Worm (Caenorhabditis elegans) whole organism, young adult: ENCODE results near the gene cdka-1.

ENCODE experiments used
- B0019.2 ChIP-seq: fragments of 200-800 bp; sonication (Bioruptor generic); conservative IDR thresholded peaks from 2 replicates; pipeline ENCODE4 v1.3.6; 2022; ENCODE audit warnings: missing genetic modification reagents, missing genetic modification characterization, missing compliant biosample characterization
- B0035.1 ChIP-seq: sonication (generic microtip); optimal IDR thresholded peaks from 2 replicates; lab custom pipeline; 2016; ENCODE audit warnings: missing genetic modification characterization, mild to moderate bottlenecking, missing compliant biosample characterization, missing genotype, missing genetic modification reagents
- B0261.1 ChIP-seq: sonication (generic microtip); optimal IDR thresholded peaks from 2 replicates; lab custom pipeline; 2016; ENCODE audit warnings: mild to moderate bottlenecking, missing genetic modification characterization, moderate library complexity, missing compliant biosample characterization
- F22D6.2 ChIP-seq: sonication (generic microtip); optimal IDR thresholded peaks from 2 replicates; lab custom pipeline; 2016; ENCODE audit warnings: mild to moderate bottlenecking, missing genetic modification characterization, missing compliant biosample characterization
- F33H1.4 ChIP-seq: fragments of 200-800 bp; sonication (Bioruptor generic); IDR thresholded peaks from 2 replicates; pipeline ENCODE4 v1.3.6; 2022; ENCODE audit warnings: missing genetic modification reagents, missing genetic modification characterization, missing compliant biosample characterization
- F37B4.10 ChIP-seq: fragments of 200-800 bp; sonication (Bioruptor generic); IDR thresholded peaks from 2 replicates; pipeline ENCODE4 v1.3.6; 2022; ENCODE audit warnings: missing genetic modification characterization, missing compliant biosample characterization
- F55B11.4 ChIP-seq: sonication (generic microtip); optimal IDR thresholded peaks from 2 replicates; lab custom pipeline; 2016; ENCODE audit warnings: missing compliant biosample characterization, missing genetic modification characterization, borderline replicate concordance; ENCODE audit not compliant: insufficient read depth
- F57C9.4 ChIP-seq: sonication (generic microtip); optimal IDR thresholded peaks from 2 replicates; lab custom pipeline; 2017; ENCODE audit warnings: mild to moderate bottlenecking, missing genetic modification characterization, missing compliant biosample characterization
- K11D2.4 ChIP-seq: fragments of 200-800 bp; sonication (Bioruptor generic); IDR thresholded peaks from 2 replicates; pipeline ENCODE4 v1.3.6; 2022; ENCODE audit warnings: missing genetic modification reagents, missing genetic modification characterization, missing compliant biosample characterization
- T26A5.8 ChIP-seq: sonication (generic microtip); optimal IDR thresholded peaks from 2 replicates; lab custom pipeline; 2016; ENCODE audit warnings: missing genetic modification characterization, missing compliant biosample characterization
- Y53F4B.3 ChIP-seq: fragments of 200-800 bp; sonication (Bioruptor generic); IDR thresholded peaks from 2 replicates; pipeline ENCODE4 v1.3.6; 2022; ENCODE audit warnings: missing genetic modification reagents, missing genetic modification characterization, missing compliant biosample characterization
- Y53G8AR.9 ChIP-seq: fragments of 200-800 bp; sonication (Bioruptor generic); conservative IDR thresholded peaks from 2 replicates; pipeline ENCODE4 v1.3.6; 2022; ENCODE audit warnings: missing genetic modification reagents, missing genetic modification characterization, missing compliant biosample characterization
- Y67H2A.10 ChIP-seq: fragments of 200-800 bp; sonication (Bioruptor generic); conservative IDR thresholded peaks from 2 replicates; pipeline ENCODE4 v1.3.6; 2022; ENCODE audit warnings: missing genetic modification reagents, missing genetic modification characterization, missing compliant biosample characterization
- ama-1 ChIP-seq, 3 experiments: fragments of 150-350 bp in 1 of 3; sonication (generic microtip) in 2 of 3; optimal IDR thresholded peaks; 2 replicates each; lab custom pipeline; 2014 to 2018; ENCODE audit warnings: missing biosample characterization in 2 of 3, missing genetic modification characterization in 2 of 3, missing genetic modification reagents in 2 of 3
- attf-5 ChIP-seq: fragments of 200-800 bp; sonication (Bioruptor generic); optimal IDR thresholded peaks from 2 replicates; lab custom pipeline; 2018; ENCODE audit warnings: mild to moderate bottlenecking, missing genetic modification characterization, missing compliant biosample characterization
- attf-6 ChIP-seq: fragments of 200-800 bp; sonication (Bioruptor generic); IDR thresholded peaks from 2 replicates; pipeline ENCODE4 v1.3.6; 2022; ENCODE audit warnings: missing genetic modification reagents, missing genetic modification characterization, missing compliant biosample characterization
- bed-2 ChIP-seq: fragments of 200-800 bp; sonication (Bioruptor generic); IDR thresholded peaks from 2 replicates; pipeline ENCODE4 v1.3.6; 2022; ENCODE audit warnings: missing genetic modification reagents, missing genetic modification characterization, missing compliant biosample characterization
- ceh-100 ChIP-seq: fragments of 200-800 bp; sonication (Bioruptor generic); IDR thresholded peaks from 2 replicates; pipeline ENCODE4 v1.3.6; 2022; ENCODE audit warnings: missing genetic modification reagents, missing genetic modification characterization, missing compliant biosample characterization
- ceh-58 ChIP-seq: fragments of 200-800 bp; sonication (Bioruptor generic); IDR thresholded peaks from 2 replicates; pipeline ENCODE4 v1.3.6; 2022; ENCODE audit warnings: missing genetic modification characterization, missing compliant biosample characterization
- ceh-91 ChIP-seq: fragments of 200-800 bp; sonication (Bioruptor generic); IDR thresholded peaks from 2 replicates; pipeline ENCODE4 v1.3.6; 2022; ENCODE audit warnings: missing genetic modification reagents, missing genetic modification characterization, missing compliant biosample characterization
- die-1 ChIP-seq: sonication (generic microtip); optimal IDR thresholded peaks from 2 replicates; lab custom pipeline; 2016; ENCODE audit warnings: missing genotype, mild to moderate bottlenecking, missing genetic modification characterization, missing compliant biosample characterization
- egrh-3 ChIP-seq: fragments of 200-800 bp; sonication (Bioruptor generic); IDR thresholded peaks from 2 replicates; pipeline ENCODE4 v1.3.6; 2022; ENCODE audit warnings: missing genetic modification reagents, missing genetic modification characterization, missing compliant biosample characterization
- ekl-4 ChIP-seq: fragments of 200-800 bp; sonication (Bioruptor generic); IDR thresholded peaks from 2 replicates; pipeline ENCODE4 v1.3.6; 2022; ENCODE audit warnings: missing genetic modification reagents, missing genetic modification characterization, missing compliant biosample characterization
- ets-4 ChIP-seq: fragments of 200-800 bp; sonication (Bioruptor generic); optimal IDR thresholded peaks from 2 replicates; lab custom pipeline; 2018; ENCODE audit warnings: mild to moderate bottlenecking, missing genetic modification characterization, missing compliant biosample characterization
- fkh-3 ChIP-seq: sonication (generic microtip); optimal IDR thresholded peaks from 2 replicates; lab custom pipeline; 2016; ENCODE audit warnings: mild to moderate bottlenecking, missing genetic modification characterization, missing compliant biosample characterization
- hmg-20 ChIP-seq: fragments of 200-800 bp; sonication (Bioruptor generic); IDR thresholded peaks from 2 replicates; pipeline ENCODE4 v1.3.6; 2022; ENCODE audit warnings: missing genetic modification reagents, missing genetic modification characterization, missing compliant biosample characterization
- hrde-1 ChIP-seq: sonication (generic microtip); optimal IDR thresholded peaks from 2 replicates; lab custom pipeline; 2016; ENCODE audit warnings: missing genetic modification characterization, mild to moderate bottlenecking, missing compliant biosample characterization, moderate library complexity, missing genotype, missing genetic modification reagents, borderline replicate concordance
- hsf-1 ChIP-seq: fragments of 200-800 bp; sonication (Bioruptor generic); IDR thresholded peaks from 2 replicates; pipeline ENCODE4 v1.3.6; 2022; ENCODE audit warnings: missing genetic modification reagents, missing genetic modification characterization, missing compliant biosample characterization
- lag-1 ChIP-seq: fragments of 200-800 bp; sonication (Bioruptor generic); IDR thresholded peaks from 2 replicates; pipeline ENCODE4 v1.3.6; 2022; ENCODE audit warnings: missing genetic modification reagents, missing genetic modification characterization, missing compliant biosample characterization
- let-526 ChIP-seq: fragments of 200-800 bp; sonication (Bioruptor generic); IDR thresholded peaks from 2 replicates; pipeline ENCODE4 v1.3.6; 2022; ENCODE audit warnings: missing genetic modification reagents, missing genetic modification characterization, missing compliant biosample characterization
- lin-40 ChIP-seq: sonication (generic microtip); optimal IDR thresholded peaks from 2 replicates; lab custom pipeline; 2016; ENCODE audit warnings: missing genetic modification characterization, mild to moderate bottlenecking, missing compliant biosample characterization, missing genotype, missing genetic modification reagents
- madf-3 ChIP-seq: fragments of 200-800 bp; sonication (Bioruptor generic); IDR thresholded peaks from 2 replicates; pipeline ENCODE4 v1.3.6; 2022; ENCODE audit warnings: missing genetic modification reagents, missing genetic modification characterization, missing compliant biosample characterization
- madf-6 ChIP-seq: fragments of 200-800 bp; sonication (Bioruptor generic); IDR thresholded peaks from 2 replicates; pipeline ENCODE4 v1.3.6; 2022; ENCODE audit warnings: missing genetic modification reagents, missing genetic modification characterization, missing compliant biosample characterization
- mel-28 ChIP-seq: sonication (generic microtip); optimal IDR thresholded peaks from 2 replicates; lab custom pipeline; 2016; ENCODE audit warnings: borderline replicate concordance, mild to moderate bottlenecking, missing genetic modification characterization, missing compliant biosample characterization
- mes-4 ChIP-seq: sonication (generic microtip); optimal IDR thresholded peaks from 2 replicates; lab custom pipeline; 2016; ENCODE audit warnings: missing genotype, missing genetic modification characterization, missing compliant biosample characterization
- nhr-120 ChIP-seq: fragments of 200-800 bp; sonication (Bioruptor generic); IDR thresholded peaks from 2 replicates; pipeline ENCODE4 v1.3.6; 2022; ENCODE audit warnings: missing genetic modification characterization, missing compliant biosample characterization
- pbrm-1 ChIP-seq: fragments of 200-800 bp; sonication (Bioruptor generic); IDR thresholded peaks from 2 replicates; pipeline ENCODE4 v1.3.6; 2022; ENCODE audit warnings: missing genetic modification reagents, missing genetic modification characterization, missing compliant biosample characterization
- pha-4 ChIP-seq: fragments of 150-350 bp; sonication (generic microtip); optimal IDR thresholded peaks from 2 replicates; lab custom pipeline; 2014; ENCODE audit warnings: missing biosample characterization, missing genetic modification reagents, missing genetic modification characterization
- sea-2 ChIP-seq: fragments of 200-800 bp; sonication (Bioruptor generic); IDR thresholded peaks from 2 replicates; pipeline ENCODE4 v1.3.6; 2022; ENCODE audit warnings: missing genetic modification characterization, missing compliant biosample characterization
- snpc-1.3 ChIP-seq: sonication (generic microtip); optimal IDR thresholded peaks from 2 replicates; lab custom pipeline; 2017; ENCODE audit warnings: missing genetic modification characterization, mild to moderate bottlenecking, missing compliant biosample characterization, antibody characterized with exemption, moderate library complexity, missing genotype, missing genetic modification reagents; ENCODE audit not compliant: insufficient read depth
- snpc-4 ChIP-seq, 5 experiments: fragments of 150-350 bp in 1 of 5; sonication (generic microtip) in 4 of 5; optimal IDR thresholded peaks; 2 replicates each; lab custom pipeline; 2014 to 2018; ENCODE audit warnings: missing genetic modification characterization in 5 of 5, missing biosample characterization in 3 of 5, antibody characterized with exemption in 2 of 5, mild to moderate bottlenecking in 2 of 5, missing compliant biosample characterization in 2 of 5, missing genotype in 2 of 5, moderate library complexity in 2 of 5, missing genetic modification reagents in 1 of 5
- somi-1 ChIP-seq: fragments of 200-800 bp; sonication (Bioruptor generic); optimal IDR thresholded peaks from 2 replicates; lab custom pipeline; 2018; ENCODE audit warnings: mild to moderate bottlenecking, missing genetic modification characterization, missing compliant biosample characterization
- sptf-2 ChIP-seq: fragments of 200-800 bp; sonication (Bioruptor generic); optimal IDR thresholded peaks from 2 replicates; lab custom pipeline; 2018; ENCODE audit warnings: mild to moderate bottlenecking, missing genetic modification characterization, missing compliant biosample characterization
- unc-130 ChIP-seq: sonication (generic microtip); optimal IDR thresholded peaks from 2 replicates; lab custom pipeline; 2016; ENCODE audit warnings: missing genetic modification reagents, missing genetic modification characterization, missing compliant biosample characterization
- ztf-18 ChIP-seq: sonication (generic microtip); optimal IDR thresholded peaks from 2 replicates; lab custom pipeline; 2016; ENCODE audit warnings: missing genotype, mild to moderate bottlenecking, missing genetic modification characterization, missing compliant biosample characterization
- ztf-25 ChIP-seq: fragments of 200-800 bp; sonication (Bioruptor generic); IDR thresholded peaks from 2 replicates; pipeline ENCODE4 v1.3.6; 2022; ENCODE audit warnings: missing genetic modification reagents, missing genetic modification characterization, missing compliant biosample characterization
- ztf-26 ChIP-seq: sonication (generic microtip); optimal IDR thresholded peaks from 2 replicates; lab custom pipeline; 2017; ENCODE audit warnings: missing genetic modification characterization, missing compliant biosample characterization

Gene cdka-1

DNA sequence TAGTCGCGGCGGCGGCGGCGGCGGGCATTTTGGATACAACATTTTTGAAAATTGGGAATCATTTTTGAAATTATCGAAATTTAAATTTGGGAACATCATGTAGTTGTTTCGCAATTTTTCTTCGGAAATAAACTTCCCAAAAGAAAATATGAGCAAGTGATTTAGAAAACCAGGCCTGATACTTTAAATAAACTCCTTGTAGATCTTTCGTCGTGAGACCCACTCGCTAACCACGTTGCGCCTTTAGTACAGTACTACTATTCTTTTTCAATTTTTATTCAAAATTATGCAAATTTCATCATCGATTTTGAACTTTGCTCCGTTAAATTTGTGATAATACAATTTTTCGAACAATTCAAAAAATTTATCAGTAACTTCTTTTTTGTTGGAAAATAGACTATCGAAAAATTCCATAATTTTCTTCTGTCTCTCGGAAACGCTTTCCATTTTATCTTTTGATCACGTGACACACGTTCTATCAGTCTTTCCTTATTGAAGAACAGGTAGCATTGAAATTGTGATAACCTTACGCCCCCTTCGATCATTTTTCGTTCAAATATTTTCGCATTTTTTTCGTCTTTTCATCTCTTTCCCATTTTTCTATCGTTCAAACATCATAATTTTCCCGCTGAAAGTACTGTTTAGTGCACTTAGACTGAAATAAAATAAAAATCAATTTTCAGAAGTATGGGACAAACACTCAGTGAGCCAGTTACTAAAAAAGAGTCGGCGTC, 8.6 kb upstream of the cdka-1 start, which contains the start of gene ppm-2 (continued):
- TF ChIP-seq let-526 (GFP tag; lab: Robert Waterston, UW) (0 out of 2 replicates have a peak, but pooled peaks have one; percentile 35), attf-6 (GFP tag; lab: Robert Waterston, UW) (no peak), fkh-3 (no peak), hsf-1 (GFP tag; lab: Robert Waterston, UW) (no peak), K11D2.4 (no peak), F55B11.4 (tag; lab: Kevin White, UChicago) (no peak), attf-5 (GFP tag; lab: Kevin White, UChicago) (no peak), T26A5.8 (no peak), F33H1.4 (GFP tag; lab: Robert Waterston, UW) (peak; percentile 97), egrh-3 (GFP tag; lab: Robert Waterston, UW) (no peak), B0019.2 (GFP tag; lab: Robert Waterston, UW) (no peak), ekl-4 (GFP tag; lab: Robert Waterston, UW) (0 out of 2 replicates have a peak, but pooled peaks have one; percentile 58), pha-4 (tag; lab: Kevin White, UChicago) (no peak), mel-28 (tag; lab: Kevin White, UChicago) (no peak), unc-130 (GFP tag; lab: Kevin White, UChicago) (no peak), ceh-58 (GFP tag; lab: Robert Waterston, UW) (no peak), F22D6.2 (no peak), madf-3 (GFP tag; lab: Robert Waterston, UW) (0 out of 2 replicates have a peak, but pooled peaks have one; percentile 2), sptf-2 (GFP tag; lab: Kevin White, UChicago) (no peak), B0261.1 (no peak), ztf-26 (tag; lab: Kevin White, UChicago) (no peak), B0035.1 (tag; lab: Kevin White, UChicago) (no peak), die-1 (tag; lab: Kevin White, UChicago) (no peak), sea-2 (GFP tag; lab: Robert Waterston, UW) (no peak), pbrm-1 (GFP tag; lab: Robert Waterston, UW) (no peak), lag-1 (no peak), bed-2 (GFP tag; lab: Robert Waterston, UW) (no peak), ama-1 (optimal IDR thresholded peaks at IDR 0.05; lab: Kevin White, UChicago) (no peak), ama-1 (GFP tag; optimal IDR thresholded peaks at IDR 0.05; lab: Kevin White, UChicago) (no peak), ztf-18 (tag; lab: Kevin White, UChicago) (no peak), ztf-25 (GFP tag; lab: Robert Waterston, UW) (no peak), somi-1 (GFP tag; lab: Kevin White, UChicago) (no peak), madf-6 (peak; percentile 100), F57C9.4 (no peak), snpc-1.3 (tag; lab: Kevin White, UChicago) (peak; percentile 21), nhr-120 (GFP tag; lab: Robert Waterston, UW) (no peak), lin-40 (tag; lab: Kevin White, UChicago) (no peak), Y67H2A.10 (GFP tag; lab: Robert Waterston, UW) (no peak), hmg-20 (GFP tag; lab: Robert Waterston, UW) (no peak), snpc-4 (GFP tag; optimal IDR thresholded peaks at IDR 0.05; lab: Kevin White, UChicago) (no peak), snpc-4 (tag; optimal IDR thresholded peaks at IDR 0.05; lab: Kevin White, UChicago) (no peak), ets-4 (GFP tag; lab: Kevin White, UChicago) (no peak), F37B4.10 (GFP tag; lab: Robert Waterston, UW) (no peak), ceh-100 (GFP tag; lab: Robert Waterston, UW) (no peak), hrde-1 (tag; lab: Kevin White, UChicago) (no peak), mes-4 (no peak), Y53F4B.3 (GFP tag; lab: Robert Waterston, UW) (0 out of 2 replicates have a peak, but pooled peaks have one; percentile 10), Y53G8AR.9 (GFP tag; lab: Robert Waterston, UW) (no peak), ceh-91 (peak; percentile 87)
